Fruit fly (Drosophila melanogaster) whole organism, embryonic: ENCODE measurements around the gene CG43922.

Source experiments
- Ada2b ChIP-seq: fragments of 200-800 bp; sonication (Bioruptor generic); IDR thresholded peaks from 2 replicates; pipeline ENCODE4 v1.3.6; 2022; ENCODE audit warnings: missing biosample characterization, missing genetic modification characterization
- Awh ChIP-seq: fragments of 200-800 bp; sonication (Bioruptor generic); IDR thresholded peaks from 2 replicates; pipeline ENCODE4, ENCODE4 v1.3.6; 2022; ENCODE audit warnings: missing biosample characterization, missing genetic modification characterization
- BtbVII ChIP-seq: fragments of 200-800 bp; sonication (Bioruptor generic); optimal IDR thresholded peaks from 3 replicates; lab custom pipeline; 2017; ENCODE audit warnings: missing biosample characterization, mild to moderate bottlenecking, missing genetic modification characterization
- C15 ChIP-seq: fragments of 200-800 bp; sonication (Bioruptor generic); IDR thresholded peaks from 3 replicates; pipeline ENCODE4 v1.3.6; 2022; ENCODE audit warnings: missing biosample characterization, missing genetic modification characterization
- CG10147 ChIP-seq: fragments of 200-800 bp; sonication (Bioruptor generic); optimal IDR thresholded peaks from 2 replicates; lab custom pipeline; 2019; ENCODE audit warnings: missing biosample characterization, mild to moderate bottlenecking, missing genetic modification characterization, moderate library complexity
- CG10543 ChIP-seq: fragments of 200-800 bp; sonication (Bioruptor generic); optimal IDR thresholded peaks from 3 replicates; lab custom pipeline; 2017; ENCODE audit warnings: missing biosample characterization, mild to moderate bottlenecking, missing genetic modification characterization, moderate library complexity
- CG11560 ChIP-seq: fragments of 200-800 bp; sonication (Bioruptor generic); IDR thresholded peaks from 3 replicates; pipeline ENCODE4 v1.3.6; 2022; ENCODE audit warnings: missing biosample characterization, missing genetic modification characterization
- CG12155 ChIP-seq: fragments of 200-800 bp; sonication (Bioruptor generic); optimal IDR thresholded peaks from 3 replicates; lab custom pipeline; 2016; ENCODE audit warnings: missing biosample characterization, missing genetic modification characterization
- CG12236 ChIP-seq: fragments of 200-800 bp; sonication (Bioruptor generic); optimal IDR thresholded peaks from 2 replicates; lab custom pipeline; 2016; ENCODE audit warnings: missing biosample characterization, missing genetic modification characterization
- CG12391 ChIP-seq: fragments of 200-800 bp; sonication (Bioruptor generic); optimal IDR thresholded peaks from 3 replicates; lab custom pipeline; 2018; ENCODE audit warnings: missing biosample characterization, mild to moderate bottlenecking, missing genetic modification characterization, moderate library complexity
- CG14014 ChIP-seq: fragments of 200-800 bp; sonication (Bioruptor generic); IDR thresholded peaks from 2 replicates; pipeline ENCODE4 v1.3.6; 2022; ENCODE audit warnings: missing biosample characterization, missing genetic modification characterization
- CG17328 ChIP-seq: fragments of 200-800 bp; sonication (Bioruptor generic); IDR thresholded peaks from 2 replicates; pipeline ENCODE4 v1.3.6; 2022; ENCODE audit warnings: missing biosample characterization, missing genetic modification characterization
- CG2678 ChIP-seq: fragments of 200-800 bp; sonication (Bioruptor generic); optimal IDR thresholded peaks from 3 replicates; lab custom pipeline; 2019; ENCODE audit warnings: missing biosample characterization, mild to moderate bottlenecking, missing genetic modification characterization, moderate library complexity
- CG31388 ChIP-seq: fragments of 200-800 bp; sonication (Bioruptor generic); optimal IDR thresholded peaks from 2 replicates; lab custom pipeline; 2016; ENCODE audit warnings: missing biosample characterization, missing genetic modification characterization
- CG43689 ChIP-seq: fragments of 200-800 bp; sonication (Bioruptor generic); IDR thresholded peaks from 2 replicates; pipeline ENCODE4 v1.3.6; 2022; ENCODE audit warnings: missing biosample characterization, missing genetic modification characterization
- CG6272 ChIP-seq: fragments of 200-800 bp; sonication (Bioruptor generic); IDR thresholded peaks from 2 replicates; pipeline ENCODE4 v1.3.6; 2022; ENCODE audit warnings: missing biosample characterization, missing genetic modification characterization
- CG6683 ChIP-seq: fragments of 200-800 bp; sonication (Bioruptor generic); optimal IDR thresholded peaks from 2 replicates; lab custom pipeline; 2017; ENCODE audit warnings: missing biosample characterization, mild to moderate bottlenecking, missing genetic modification characterization, missing genetic modification reagents
- CG7357 ChIP-seq: fragments of 200-800 bp; sonication (Bioruptor generic); IDR thresholded peaks from 3 replicates; pipeline ENCODE4 v1.3.6; 2022; ENCODE audit warnings: missing biosample characterization, missing genetic modification characterization
- CG8281 ChIP-seq: fragments of 200-800 bp; sonication (Bioruptor generic); optimal IDR thresholded peaks from 2 replicates; lab custom pipeline; 2018; ENCODE audit warnings: missing biosample characterization, mild to moderate bottlenecking, missing genetic modification characterization, moderate library complexity
- Camta ChIP-seq: fragments of 200-800 bp; sonication (Bioruptor generic); optimal IDR thresholded peaks from 2 replicates; lab custom pipeline; 2016; ENCODE audit warnings: missing biosample characterization, missing genetic modification characterization
- GATAe ChIP-seq: fragments of 200-800 bp; sonication (Bioruptor generic); conservative IDR thresholded peaks from 2 replicates; pipeline ENCODE4 v1.3.6; 2022; ENCODE audit warnings: missing biosample characterization, missing genetic modification characterization
- HLHmδ ChIP-seq: fragments of 200-800 bp; sonication (Bioruptor generic); optimal IDR thresholded peaks from 2 replicates; lab custom pipeline; 2018; ENCODE audit warnings: missing biosample characterization, mild to moderate bottlenecking, missing genetic modification characterization, moderate library complexity
- Hsf ChIP-seq: fragments of 200-800 bp; sonication (Bioruptor generic); optimal IDR thresholded peaks from 3 replicates; lab custom pipeline; 2016; ENCODE audit warnings: missing biosample characterization, missing genetic modification characterization
- Lpt ChIP-seq: fragments of >200 bp; optimal IDR thresholded peaks from 2 replicates; lab custom pipeline; 2018; ENCODE audit warnings: missing biosample characterization, missing genetic modification characterization
- MTF-1 ChIP-seq: fragments of 200-800 bp; sonication (Bioruptor generic); optimal IDR thresholded peaks from 2 replicates; lab custom pipeline; 2018; ENCODE audit warnings: missing biosample characterization, mild to moderate bottlenecking, missing genetic modification characterization, borderline replicate concordance
- NC2α ChIP-seq: fragments of 200-800 bp; sonication (Bioruptor generic); optimal IDR thresholded peaks from 2 replicates; lab custom pipeline; 2016; ENCODE audit warnings: missing biosample characterization, missing genetic modification characterization
- Nf-YB ChIP-seq: fragments of 200-800 bp; sonication (Bioruptor generic); optimal IDR thresholded peaks from 3 replicates; lab custom pipeline; 2019; ENCODE audit warnings: missing biosample characterization, mild to moderate bottlenecking, missing genetic modification characterization, moderate library complexity
- Rfx ChIP-seq: fragments of 200-800 bp; sonication (Bioruptor generic); IDR thresholded peaks from 2 replicates; pipeline ENCODE4 v1.3.6; 2022; ENCODE audit warnings: missing biosample characterization, missing genetic modification characterization
- Rx ChIP-seq: fragments of 200-800 bp; sonication (Bioruptor generic); IDR thresholded peaks from 2 replicates; pipeline ENCODE4 v1.3.6; 2022; ENCODE audit warnings: missing biosample characterization, missing genetic modification characterization
- TFAM ChIP-seq: fragments of 200-800 bp; sonication (Bioruptor generic); optimal IDR thresholded peaks from 2 replicates; lab custom pipeline; 2017; ENCODE audit warnings: missing biosample characterization, missing genetic modification characterization, inconsistent platforms
- Tbp ChIP-seq: fragments of >200 bp; optimal IDR thresholded peaks from 2 replicates; lab custom pipeline; 2018; ENCODE audit warnings: missing biosample characterization, missing genetic modification characterization
- ab ChIP-seq: fragments of 200-800 bp; sonication (Bioruptor generic); optimal IDR thresholded peaks from 2 replicates; lab custom pipeline; 2016; ENCODE audit warnings: missing biosample characterization, missing genetic modification characterization
- ac ChIP-seq: fragments of 200-800 bp; sonication (Bioruptor generic); optimal IDR thresholded peaks from 3 replicates; lab custom pipeline; 2017; ENCODE audit warnings: missing biosample characterization, mild to moderate bottlenecking, missing genetic modification characterization
- chm ChIP-seq: fragments of 200-800 bp; sonication (Bioruptor generic); IDR thresholded peaks from 2 replicates; pipeline ENCODE4 v1.3.6; 2022; ENCODE audit warnings: missing biosample characterization, missing genetic modification characterization
- da ChIP-seq: fragments of 200-800 bp; sonication (Bioruptor generic); optimal IDR thresholded peaks from 2 replicates; lab custom pipeline; 2016; ENCODE audit warnings: missing biosample characterization, missing genetic modification characterization
- dati ChIP-seq: fragments of 200-800 bp; sonication (Bioruptor generic); IDR thresholded peaks from 2 replicates; pipeline ENCODE4 v1.3.6; 2022; ENCODE audit warnings: missing biosample characterization, missing genetic modification characterization
- fd102C ChIP-seq: fragments of 200-800 bp; sonication (Bioruptor generic); optimal IDR thresholded peaks from 2 replicates; lab custom pipeline; 2018; ENCODE audit warnings: missing biosample characterization, mild to moderate bottlenecking, missing genetic modification characterization, moderate library complexity
- gce ChIP-seq: fragments of 200-800 bp; sonication (Bioruptor generic); IDR thresholded peaks from 3 replicates; pipeline ENCODE4 v1.3.6; 2022; ENCODE audit warnings: missing biosample characterization, missing genetic modification characterization
- gsb ChIP-seq: fragments of 200-800 bp; sonication (Bioruptor generic); IDR thresholded peaks from 2 replicates; pipeline ENCODE4 v1.3.6; 2022; ENCODE audit warnings: missing biosample characterization, missing genetic modification characterization
- her ChIP-seq: fragments of 200-800 bp; sonication (Bioruptor generic); optimal IDR thresholded peaks from 2 replicates; lab custom pipeline; 2016; ENCODE audit warnings: missing biosample characterization, missing genetic modification characterization
- kni ChIP-seq: fragments of 200-800 bp; sonication (Bioruptor generic); optimal IDR thresholded peaks from 3 replicates; lab custom pipeline; 2017; ENCODE audit warnings: mild to moderate bottlenecking, missing biosample characterization, missing genetic modification reagents, missing genetic modification characterization
- lab ChIP-seq: fragments of 200-800 bp; sonication (Bioruptor generic); optimal IDR thresholded peaks from 3 replicates; lab custom pipeline; 2017; ENCODE audit warnings: missing biosample characterization, missing genetic modification characterization, mild to moderate bottlenecking, moderate library complexity, missing genetic modification reagents
- mirr ChIP-seq: fragments of 200-800 bp; sonication (Bioruptor generic); optimal IDR thresholded peaks from 3 replicates; lab custom pipeline; 2018; ENCODE audit warnings: missing biosample characterization, mild to moderate bottlenecking, missing genetic modification characterization
- nau ChIP-seq: fragments of 200-800 bp; sonication (Bioruptor generic); optimal IDR thresholded peaks from 3 replicates; lab custom pipeline; 2017; ENCODE audit warnings: missing biosample characterization, mild to moderate bottlenecking, missing genetic modification characterization, missing genetic modification reagents
- peb ChIP-seq: fragments of 200-800 bp; sonication (Bioruptor generic); IDR thresholded peaks from 2 replicates; pipeline ENCODE4 v1.3.6; 2022; ENCODE audit warnings: missing biosample characterization, missing genetic modification characterization
- schlank ChIP-seq: fragments of 200-800 bp; sonication (Bioruptor generic); optimal IDR thresholded peaks from 2 replicates; lab custom pipeline; 2018; ENCODE audit warnings: missing biosample characterization, mild to moderate bottlenecking, missing genetic modification characterization
- sens ChIP-seq: fragments of 200-800 bp; sonication (Bioruptor generic); peaks from one replicate; lab custom pipeline; 2016; ENCODE audit warnings: missing biosample characterization, missing genetic modification characterization
- stc ChIP-seq: fragments of 200-800 bp; sonication (Bioruptor generic); IDR thresholded peaks from 2 replicates; pipeline ENCODE4 v1.3.6; 2022; ENCODE audit warnings: missing biosample characterization, missing genetic modification characterization
- tll ChIP-seq, 2 experiments: fragments of 200-800 bp in 1 of 2; fragments of >200 bp in 1 of 2; sonication (Bioruptor generic) in 1 of 2; optimal IDR thresholded peaks; 2 replicates each; lab custom pipeline; 2017 to 2019; ENCODE audit warnings: missing biosample characterization in 2 of 2, missing genetic modification characterization in 2 of 2, mild to moderate bottlenecking in 1 of 2, moderate library complexity in 1 of 2
- tup ChIP-seq: fragments of 200-800 bp; sonication (Bioruptor generic); optimal IDR thresholded peaks from 2 replicates; lab custom pipeline; 2016; ENCODE audit warnings: missing biosample characterization, mild to moderate bottlenecking, missing genetic modification characterization, moderate library complexity
- unc-4 ChIP-seq: fragments of 200-800 bp; sonication (Bioruptor generic); IDR thresholded peaks from 2 replicates; pipeline ENCODE4 v1.3.6; 2022; ENCODE audit warnings: missing biosample characterization, missing genetic modification characterization; ENCODE audit not compliant: partially characterized antibody

Gene CG43922

DNA sequence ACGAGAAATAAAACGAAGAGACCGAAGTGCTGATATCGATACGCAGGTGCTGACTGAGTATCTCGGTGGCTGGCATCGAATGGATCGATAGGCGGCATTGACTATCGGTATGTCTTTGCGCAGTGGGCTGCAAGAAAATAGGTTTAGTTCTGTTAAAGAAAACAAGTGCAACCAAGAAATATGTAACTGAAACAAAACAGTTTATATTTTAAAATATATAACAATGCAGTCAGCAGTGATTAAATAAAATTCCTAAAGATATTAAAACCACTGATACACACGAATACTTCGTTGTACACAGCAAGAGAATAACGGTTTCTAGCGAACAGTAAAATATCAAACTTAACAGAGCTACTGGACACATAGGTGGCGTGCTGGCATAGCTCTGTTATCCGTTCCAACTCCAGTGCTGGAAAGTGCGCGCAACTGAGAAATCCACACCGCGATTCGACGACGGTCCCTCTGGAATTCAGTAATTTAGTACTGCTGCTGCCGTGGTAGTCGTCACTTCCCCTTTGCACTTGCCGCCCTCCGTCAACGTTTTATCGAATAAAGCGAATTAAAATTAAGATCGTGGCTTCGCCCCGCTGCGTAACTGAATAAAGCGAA lies 29.9 kb upstream of the CG43922 start, which contains the start of the genes Pez and Cpr (continued):
- TF ChIP-seq stc (GFP tag; lab: Robert Waterston, UW) = peak; percentile 34; the same call in 1 of the 2 replicates
- no peak for TF ChIP-seq CG2678
- TF ChIP-seq kni (GFP tag; lab: Kevin White, UChicago) = no peak
- no peak for TF ChIP-seq CG10543 (GFP tag; lab: Kevin White, UChicago)
- TF ChIP-seq Lpt (GFP tag; lab: Kevin White, UChicago) = no peak
- TF ChIP-seq gsb = 0 out of 2 replicates have a peak, but pooled peaks have one; percentile 29
- TF ChIP-seq CG11560 = peak; percentile 93
- TF ChIP-seq Tbp (GFP tag; lab: Kevin White, UChicago) = no peak
- TF ChIP-seq CG12391 = peak; percentile 39
- peak; percentile 89 for TF ChIP-seq HLHmδ (GFP tag; lab: Kevin White, UChicago)
- TF ChIP-seq MTF-1 (GFP tag; lab: Kevin White, UChicago) = peak; percentile 64
- peak; percentile 74 for TF ChIP-seq chm
- TF ChIP-seq Rfx (GFP tag; lab: Robert Waterston, UW) = peak; percentile 76
- TF ChIP-seq tll (GFP tag; optimal IDR thresholded peaks at IDR 0.05; lab: Kevin White, UChicago) = no peak
- no peak for TF ChIP-seq nau (GFP tag; lab: Kevin White, UChicago)
- TF ChIP-seq lab = peak; percentile 70
- no peak for TF ChIP-seq CG43689 (GFP tag; lab: Robert Waterston, UW)
- TF ChIP-seq dati = no peak
- 0 out of 3 replicates have a peak, but pooled peaks have one; percentile 25 for TF ChIP-seq C15
- 0 out of 2 replicates have a peak, but pooled peaks have one; percentile 28 for TF ChIP-seq Ada2b (GFP tag; lab: Robert Waterston, UW)
- no peak for TF ChIP-seq CG12155 (GFP tag; lab: Kevin White, UChicago)
- no peak for TF ChIP-seq fd102C (GFP tag; lab: Kevin White, UChicago)
- TF ChIP-seq Rx (GFP tag; lab: Robert Waterston, UW) = no peak
- no peak for TF ChIP-seq Awh (GFP tag; lab: Robert Waterston, UW)
- TF ChIP-seq da = no peak
- TF ChIP-seq ac (GFP tag; lab: Kevin White, UChicago) = no peak
- no peak for TF ChIP-seq schlank (tag; lab: Kevin White, UChicago)
- no peak for TF ChIP-seq Nf-YB (GFP tag; lab: Kevin White, UChicago)
- peak; percentile 50 for TF ChIP-seq mirr
- TF ChIP-seq NC2α (GFP tag; lab: Kevin White, UChicago) = peak; percentile 10
- TF ChIP-seq CG6683 (GFP tag; lab: Kevin White, UChicago) = no peak
- peak; percentile 73 for TF ChIP-seq sens (GFP tag; lab: Kevin White, UChicago)
- no peak for TF ChIP-seq ab
- no peak for TF ChIP-seq tup (GFP tag; lab: Kevin White, UChicago)
- TF ChIP-seq CG31388 (GFP tag; lab: Kevin White, UChicago) = no peak
- peak; percentile 60 for TF ChIP-seq her
- no peak for TF ChIP-seq GATAe (GFP tag; lab: Robert Waterston, UW)
- TF ChIP-seq Camta = no peak
- no peak for TF ChIP-seq CG10147 (GFP tag; lab: Kevin White, UChicago)
- TF ChIP-seq peb (GFP tag; lab: Robert Waterston, UW) = no peak
- peak; percentile 31 for TF ChIP-seq Hsf (GFP tag; lab: Kevin White, UChicago)
- TF ChIP-seq TFAM (GFP tag; lab: Kevin White, UChicago) = no peak
- no peak for TF ChIP-seq CG6272 (GFP tag; lab: Robert Waterston, UW)
- no peak for TF ChIP-seq gce (GFP tag; lab: Robert Waterston, UW)
- TF ChIP-seq CG17328 (GFP tag; lab: Robert Waterston, UW) = peak; percentile 37; the same call in 1 of the 2 replicates
- TF ChIP-seq unc-4 (GFP tag; lab: Robert Waterston, UW) = peak; percentile 70
- TF ChIP-seq CG12236 (GFP tag; lab: Kevin White, UChicago) = no peak
- TF ChIP-seq CG7357 = no peak
- no peak for TF ChIP-seq CG8281 (tag; lab: Kevin White, UChicago)
- TF ChIP-seq CG14014 (GFP tag; lab: Robert Waterston, UW) = peak; percentile 64; the same call in 1 of the 2 replicates
- no peak for TF ChIP-seq BtbVII
